Worm (Caenorhabditis elegans) whole organism, mixed stage, embryonic: Measurements from ENCODE around the gene T08B1.4.

ENCODE experiments used
- M03D4.4 ChIP-seq: sonication (generic microtip); optimal IDR thresholded peaks from 2 replicates; lab custom pipeline; 2017; ENCODE audit warnings: mild to moderate bottlenecking, missing genetic modification characterization, missing compliant biosample characterization
- bed-3 ChIP-seq: fragments of 200-800 bp; sonication (Bioruptor generic); optimal IDR thresholded peaks from 3 replicates; lab custom pipeline; 2018; ENCODE audit warnings: mild to moderate bottlenecking, missing genetic modification characterization, moderate library complexity, missing compliant biosample characterization
- blmp-1 ChIP-seq: fragments of 150-350 bp; optimal IDR thresholded peaks from 2 replicates; lab custom pipeline; 2014; ENCODE audit warnings: missing biosample characterization, missing genetic modification characterization
- ceh-39 ChIP-seq: fragments of 150-350 bp; optimal IDR thresholded peaks from 2 replicates; lab custom pipeline; 2014; ENCODE audit warnings: missing biosample characterization, missing genetic modification characterization
- ceh-43 ChIP-seq: fragments of 200-800 bp; sonication (Bioruptor generic); optimal IDR thresholded peaks from 2 replicates; lab custom pipeline; 2018; ENCODE audit warnings: mild to moderate bottlenecking, missing genetic modification characterization, moderate library complexity, missing compliant biosample characterization
- ceh-83 ChIP-seq: fragments of 200-800 bp; sonication (Bioruptor generic); optimal IDR thresholded peaks from 2 replicates; lab custom pipeline; 2018; ENCODE audit warnings: mild to moderate bottlenecking, missing genetic modification characterization, missing compliant biosample characterization
- cnd-1 ChIP-seq: fragments of 200-800 bp; sonication (Bioruptor generic); optimal IDR thresholded peaks from 2 replicates; lab custom pipeline; 2018; ENCODE audit warnings: mild to moderate bottlenecking, missing genetic modification characterization, missing compliant biosample characterization
- drap-1 ChIP-seq: fragments of 200-800 bp; sonication (Bioruptor generic); optimal IDR thresholded peaks from 3 replicates; lab custom pipeline; 2018; ENCODE audit warnings: mild to moderate bottlenecking, missing genetic modification characterization, missing compliant biosample characterization
- elt-1 ChIP-seq: sonication (generic microtip); optimal IDR thresholded peaks from 2 replicates; lab custom pipeline; 2017; ENCODE audit warnings: missing genetic modification characterization, mild to moderate bottlenecking, missing compliant biosample characterization, antibody characterized with exemption, moderate library complexity, borderline replicate concordance; ENCODE audit not compliant: insufficient read depth
- elt-3 ChIP-seq: fragments of 150-350 bp; optimal IDR thresholded peaks from 2 replicates; lab custom pipeline; 2014; ENCODE audit warnings: missing biosample characterization, missing genetic modification characterization
- ham-2 ChIP-seq: fragments of 200-800 bp; sonication (Bioruptor generic); optimal IDR thresholded peaks from 2 replicates; lab custom pipeline; 2018; ENCODE audit warnings: mild to moderate bottlenecking, missing genetic modification characterization, missing compliant biosample characterization
- hlh-1 ChIP-seq: fragments of 150-350 bp; optimal IDR thresholded peaks from 2 replicates; lab custom pipeline; 2014; ENCODE audit warnings: missing biosample characterization, missing genetic modification reagents, missing genetic modification characterization
- lin-13 ChIP-seq: fragments of 150-350 bp; optimal IDR thresholded peaks from 2 replicates; lab custom pipeline; 2014; ENCODE audit warnings: missing biosample characterization, missing genetic modification characterization
- lin-32 ChIP-seq: fragments of 200-800 bp; sonication (Bioruptor generic); optimal IDR thresholded peaks from 2 replicates; lab custom pipeline; 2018; ENCODE audit warnings: mild to moderate bottlenecking, missing genetic modification characterization, missing compliant biosample characterization
- lsy-2 ChIP-seq: fragments of 150-350 bp; optimal IDR thresholded peaks from 2 replicates; lab custom pipeline; 2014; ENCODE audit warnings: missing biosample characterization, missing genetic modification characterization
- mab-5 ChIP-seq: fragments of 150-350 bp; optimal IDR thresholded peaks from 2 replicates; lab custom pipeline; 2014; ENCODE audit warnings: missing biosample characterization, missing genetic modification characterization
- mls-2 ChIP-seq: sonication (generic microtip); optimal IDR thresholded peaks from 2 replicates; lab custom pipeline; 2016; ENCODE audit warnings: mild to moderate bottlenecking, missing genetic modification characterization, moderate library complexity, missing compliant biosample characterization
- nhr-12 ChIP-seq: fragments of 150-350 bp; optimal IDR thresholded peaks from 2 replicates; lab custom pipeline; 2014; ENCODE audit warnings: missing biosample characterization, missing genetic modification characterization
- nhr-2 ChIP-seq: fragments of 150-350 bp; optimal IDR thresholded peaks from 2 replicates; lab custom pipeline; 2014; ENCODE audit warnings: missing biosample characterization, missing genetic modification characterization
- nhr-237 ChIP-seq: fragments of 150-350 bp; optimal IDR thresholded peaks from 2 replicates; lab custom pipeline; 2014; ENCODE audit warnings: missing biosample characterization, missing genetic modification characterization
- nhr-28 ChIP-seq: fragments of 150-350 bp; optimal IDR thresholded peaks from 2 replicates; lab custom pipeline; 2014; ENCODE audit warnings: missing biosample characterization, missing genetic modification characterization
- nhr-76 ChIP-seq: sonication (generic microtip); optimal IDR thresholded peaks from 2 replicates; lab custom pipeline; 2017; ENCODE audit warnings: missing biosample characterization, missing genetic modification characterization
- pha-4 ChIP-seq: fragments of 150-350 bp; optimal IDR thresholded peaks from 2 replicates; lab custom pipeline; 2018; ENCODE audit warnings: missing biosample characterization, missing genetic modification reagents, missing genetic modification characterization
- sem-2 ChIP-seq: fragments of 200-800 bp; sonication (Bioruptor generic); optimal IDR thresholded peaks from 2 replicates; lab custom pipeline; 2018; ENCODE audit warnings: mild to moderate bottlenecking, missing genetic modification characterization, missing compliant biosample characterization
- snpc-4 ChIP-seq: fragments of 150-350 bp; optimal IDR thresholded peaks from 2 replicates; lab custom pipeline; 2014; ENCODE audit warnings: missing biosample characterization, missing genetic modification characterization
- sptf-1 ChIP-seq: sonication (generic microtip); optimal IDR thresholded peaks from 2 replicates; lab custom pipeline; 2017; ENCODE audit warnings: mild to moderate bottlenecking, missing genetic modification characterization, moderate library complexity, missing compliant biosample characterization
- tbx-8 ChIP-seq: fragments of 200-800 bp; sonication (Bioruptor generic); optimal IDR thresholded peaks from 2 replicates; lab custom pipeline; 2018; ENCODE audit warnings: mild to moderate bottlenecking, missing genetic modification characterization, moderate library complexity, missing compliant biosample characterization
- unc-120 ChIP-seq: sonication (generic microtip); optimal IDR thresholded peaks from 2 replicates; lab custom pipeline; 2017; ENCODE audit warnings: missing genetic modification characterization, missing compliant biosample characterization; ENCODE audit not compliant: poor library complexity, severe bottlenecking
- unc-39 ChIP-seq: fragments of 150-350 bp; optimal IDR thresholded peaks from 2 replicates; lab custom pipeline; 2014; ENCODE audit warnings: missing biosample characterization, missing genetic modification characterization
- unc-62 ChIP-seq: fragments of 150-350 bp; optimal IDR thresholded peaks from 2 replicates; lab custom pipeline; 2014; ENCODE audit warnings: missing biosample characterization, missing genetic modification reagents, missing genetic modification characterization
- zip-8 ChIP-seq: fragments of 150-350 bp; optimal IDR thresholded peaks from 2 replicates; lab custom pipeline; 2014; ENCODE audit warnings: missing biosample characterization, missing genetic modification characterization
- ztf-11 ChIP-seq: fragments of 150-350 bp; optimal IDR thresholded peaks from 2 replicates; lab custom pipeline; 2014; ENCODE audit warnings: missing biosample characterization, missing genetic modification characterization

Gene T08B1.4

DNA sequence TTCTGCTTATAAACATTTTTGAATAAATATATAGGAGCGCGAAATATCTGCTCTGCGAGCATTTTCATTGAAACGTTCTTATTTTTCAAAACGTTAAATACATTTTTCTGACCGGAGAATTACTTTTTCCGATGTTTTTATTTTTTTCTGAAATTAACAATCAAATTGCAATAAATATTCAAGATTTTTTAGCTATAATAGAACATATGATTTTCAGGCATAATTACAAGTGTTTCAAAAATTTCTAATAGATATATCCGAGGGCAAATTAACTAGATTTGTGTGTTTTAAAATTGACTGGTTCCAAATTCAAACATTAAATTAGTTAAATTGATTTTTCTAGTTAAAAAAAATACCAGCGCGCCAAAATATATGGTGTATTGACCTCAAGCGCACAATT is at the start of gene T08B1.4:
T08B1.4 (plus strand) TSS at position 301 of the 400 bp plus-strand sequence.
- TF ChIP-seq ceh-83 (GFP tag; lab: Kevin White, UChicago), result no peak
- no peak for TF ChIP-seq lsy-2 (tag; lab: Kevin White, UChicago)
- no peak for TF ChIP-seq ceh-43 (GFP tag; lab: Kevin White, UChicago)
- TF ChIP-seq ham-2 (GFP tag; lab: Kevin White, UChicago), result no peak
- no peak for TF ChIP-seq unc-62 (GFP tag; lab: Kevin White, UChicago)
- TF ChIP-seq drap-1, result no peak
- no peak for TF ChIP-seq ztf-11 (tag; lab: Kevin White, UChicago)
- no peak for TF ChIP-seq snpc-4 (tag; lab: Kevin White, UChicago)
- no peak for TF ChIP-seq elt-1
- TF ChIP-seq ceh-39 (tag; lab: Kevin White, UChicago), result no peak
- no peak for TF ChIP-seq sem-2
- no peak for TF ChIP-seq tbx-8 (GFP tag; lab: Kevin White, UChicago)
- no peak for TF ChIP-seq blmp-1 (tag; lab: Kevin White, UChicago)
- no peak for TF ChIP-seq mls-2 (tag; lab: Kevin White, UChicago)
- TF ChIP-seq nhr-28 (tag; lab: Kevin White, UChicago), result no peak
- TF ChIP-seq M03D4.4 (tag; lab: Kevin White, UChicago), result no peak
- no peak for TF ChIP-seq pha-4
- TF ChIP-seq lin-32 (GFP tag; lab: Kevin White, UChicago), result no peak

DNA sequence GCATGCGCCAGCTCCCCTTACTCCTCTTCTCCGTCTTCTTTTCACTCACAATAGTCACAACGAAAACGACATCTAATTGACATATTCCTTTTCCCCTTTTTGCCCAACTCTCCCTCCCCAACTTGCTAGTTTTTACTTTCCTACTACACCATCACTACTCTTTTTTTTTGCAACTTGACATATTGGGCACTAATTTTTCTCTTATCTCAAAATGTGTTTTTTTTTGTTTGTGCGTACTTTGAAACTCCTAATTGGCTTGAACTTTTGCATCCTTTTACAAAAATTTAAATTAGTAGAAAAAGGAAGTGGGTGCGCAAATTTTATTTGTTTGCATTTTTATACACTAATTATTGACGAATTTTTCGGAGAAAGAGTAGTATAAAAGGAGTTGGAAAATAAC is 43.6 kb upstream of the T08B1.4 start:
- TF ChIP-seq lin-32 (GFP tag; lab: Kevin White, UChicago), result no peak
- no peak for TF ChIP-seq nhr-237
- no peak for TF ChIP-seq nhr-76 (tag; lab: Kevin White, UChicago)
- no peak for TF ChIP-seq nhr-12
- no peak for TF ChIP-seq zip-8 (tag; lab: Kevin White, UChicago)
- TF ChIP-seq unc-120 (tag; lab: Kevin White, UChicago), result no peak
- no peak for TF ChIP-seq sem-2
- TF ChIP-seq ztf-11 (tag; lab: Kevin White, UChicago), result no peak
- TF ChIP-seq mab-5 (tag; lab: Kevin White, UChicago), result no peak
- no peak for TF ChIP-seq lsy-2 (tag; lab: Kevin White, UChicago)
- TF ChIP-seq lin-13, result no peak
- no peak for TF ChIP-seq pha-4

DNA sequence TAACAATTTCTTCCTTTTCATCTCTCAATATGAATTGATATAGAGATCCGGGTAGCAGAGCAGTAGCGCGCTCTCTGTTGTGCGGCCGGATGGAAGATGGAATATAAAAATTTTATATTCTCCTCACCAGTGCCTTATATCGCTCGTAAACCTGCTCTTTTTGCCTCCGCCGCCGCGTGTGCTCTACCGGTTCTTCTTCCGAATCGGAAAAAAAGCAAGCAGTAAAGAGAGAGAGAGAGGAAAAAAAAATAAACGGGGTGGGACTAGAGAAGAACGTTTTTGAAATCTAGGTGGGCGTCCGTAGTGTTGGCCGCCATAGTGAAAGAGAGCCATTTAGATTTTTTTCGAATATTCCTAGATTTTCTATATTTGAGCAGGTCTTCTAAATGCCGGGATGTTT is 41.1 kb upstream of the T08B1.4 start, which contains the start of gene glb-25:
glb-25 (plus strand) TSS at position 301 of the 400 bp plus-strand sequence.
- TF ChIP-seq blmp-1 (tag; lab: Kevin White, UChicago), result no peak
- TF ChIP-seq sptf-1 (tag; lab: Kevin White, UChicago), result no peak
- no peak for TF ChIP-seq elt-3
- no peak for TF ChIP-seq snpc-4 (tag; lab: Kevin White, UChicago)
- TF ChIP-seq sem-2, result no peak
- TF ChIP-seq elt-1, result no peak
- no peak for TF ChIP-seq lin-32 (GFP tag; lab: Kevin White, UChicago)
- TF ChIP-seq unc-39 (tag; lab: Kevin White, UChicago), result no peak
- TF ChIP-seq, all 35 proteins: peak for 0

DNA sequence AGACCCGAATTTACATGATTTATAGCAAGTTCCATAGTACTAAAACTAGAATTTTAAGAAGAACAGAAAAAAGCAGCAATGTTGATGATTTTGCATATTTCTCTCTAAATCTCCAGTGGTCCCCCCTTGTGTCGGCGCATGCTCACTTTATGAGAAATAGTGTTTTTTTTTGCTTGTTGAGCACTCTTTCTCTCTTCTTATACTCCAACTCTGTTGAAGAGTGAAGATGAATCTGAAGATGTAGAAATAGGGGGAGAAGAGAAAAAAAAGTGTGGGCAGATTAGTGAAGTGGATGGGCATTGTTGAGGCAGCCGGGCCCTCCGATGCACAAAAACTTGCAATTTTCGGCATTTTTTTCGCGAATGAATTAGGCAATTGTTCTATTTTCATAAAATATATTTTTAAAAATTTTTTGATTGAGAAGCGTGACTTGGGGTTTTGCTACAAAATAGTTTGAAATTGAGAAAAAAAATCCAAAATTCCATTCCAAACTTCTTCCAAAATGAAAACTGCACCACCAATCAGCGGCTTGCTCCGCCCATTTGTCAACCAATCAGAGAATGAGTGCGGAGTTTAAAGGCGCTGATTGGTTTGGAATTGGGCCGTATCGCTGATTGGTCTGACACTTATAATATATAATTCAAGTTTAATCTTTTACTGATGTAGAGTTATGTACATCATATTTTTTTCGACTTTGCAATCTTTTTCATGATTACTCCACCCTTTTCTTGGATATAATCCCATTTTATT is 38.4 kb upstream of the T08B1.4 start:
- TF ChIP-seq elt-3, result no peak
- no peak for TF ChIP-seq sem-2
- TF ChIP-seq cnd-1 (tag; lab: Kevin White, UChicago), result no peak
- no peak for TF ChIP-seq ceh-39 (tag; lab: Kevin White, UChicago)
- TF ChIP-seq ztf-11 (tag; lab: Kevin White, UChicago), result no peak

DNA sequence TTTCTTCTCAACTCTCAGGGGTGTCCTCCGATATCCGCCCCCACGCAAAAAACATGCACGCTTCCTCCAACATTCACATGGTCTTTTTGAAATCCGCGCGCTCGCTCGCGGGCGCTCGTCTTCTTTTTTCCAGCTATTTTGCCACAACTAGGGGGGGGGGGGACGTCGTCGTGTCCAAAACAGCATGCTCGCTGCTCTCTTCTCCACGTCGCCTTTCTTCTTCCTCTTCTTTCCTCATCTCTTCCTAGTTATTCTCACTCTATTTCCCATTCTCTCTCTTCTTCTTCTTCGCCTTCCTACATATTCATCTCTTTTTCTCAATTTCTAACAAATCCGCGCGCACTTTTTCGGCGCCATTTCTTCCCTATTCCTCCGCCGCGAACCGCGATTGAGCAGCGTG is 35.6 kb upstream of the T08B1.4 start:
- no peak for TF ChIP-seq pha-4
- no peak for TF ChIP-seq M03D4.4 (tag; lab: Kevin White, UChicago)
- TF ChIP-seq mls-2 (tag; lab: Kevin White, UChicago), result no peak
- TF ChIP-seq nhr-2, result no peak
- no peak for TF ChIP-seq ceh-39 (tag; lab: Kevin White, UChicago)
- TF ChIP-seq hlh-1 (tag; lab: Kevin White, UChicago), result no peak
- no peak for TF ChIP-seq sem-2
- TF ChIP-seq ztf-11 (tag; lab: Kevin White, UChicago), result no peak
- no peak for TF ChIP-seq lsy-2 (tag; lab: Kevin White, UChicago)
- no peak for TF ChIP-seq elt-1
- TF ChIP-seq nhr-28 (tag; lab: Kevin White, UChicago), result no peak
- TF ChIP-seq ham-2 (GFP tag; lab: Kevin White, UChicago), result no peak
- TF ChIP-seq cnd-1 (tag; lab: Kevin White, UChicago), result no peak
- no peak for TF ChIP-seq lin-32 (GFP tag; lab: Kevin White, UChicago)
- TF ChIP-seq tbx-8 (GFP tag; lab: Kevin White, UChicago), result no peak
- TF ChIP-seq lin-13, result no peak
- no peak for TF ChIP-seq ceh-83 (GFP tag; lab: Kevin White, UChicago)
- TF ChIP-seq drap-1, result no peak
- no peak for TF ChIP-seq mab-5 (tag; lab: Kevin White, UChicago)
- TF ChIP-seq bed-3 (GFP tag; lab: Kevin White, UChicago), result no peak
- TF ChIP-seq, all 35 proteins: peak for 0
